Worm (Caenorhabditis elegans): ENCODE results near the gene clr-1.

clr-1 gene

ce11 chrII:5522637-5523036, 56.5 kb downstream of the clr-1 start, which contains the start of gene ZK177.11:
Gene ZK177.11 (plus strand): TSS chrII:5522937.
- no peak for TF ChIP-seq B0310.2 (tag; optimal IDR thresholded peaks at IDR 0.05)
- no peak for TF ChIP-seq ets-7 (tag; optimal IDR thresholded peaks at IDR 0.05)
- no peak for TF ChIP-seq pes-1 (GFP tag; IDR thresholded peaks at IDR 0.05)
- no peak for TF ChIP-seq tbx-11 (GFP tag; IDR thresholded peaks at IDR 0.05)
- TF ChIP-seq sea-1 (GFP tag; conservative IDR thresholded peaks at IDR 0.05), result no peak
- no peak for TF ChIP-seq scrt-1 (GFP tag; IDR thresholded peaks at IDR 0.05)
- no peak for TF ChIP-seq F13C5.2 (tag; optimal IDR thresholded peaks at IDR 0.05)
- no peak for TF ChIP-seq ama-1 (optimal IDR thresholded peaks at IDR 0.05)
- TF ChIP-seq hmbx-1 (tag; optimal IDR thresholded peaks at IDR 0.05), result no peak
- no peak for TF ChIP-seq hnd-1 (tag; optimal IDR thresholded peaks at IDR 0.05)
- no peak for TF ChIP-seq tbx-37 (GFP tag; conservative IDR thresholded peaks at IDR 0.05)
